Worm (Caenorhabditis elegans): ENCODE data around the gene aipl-1.

Gene aipl-1

DNA sequence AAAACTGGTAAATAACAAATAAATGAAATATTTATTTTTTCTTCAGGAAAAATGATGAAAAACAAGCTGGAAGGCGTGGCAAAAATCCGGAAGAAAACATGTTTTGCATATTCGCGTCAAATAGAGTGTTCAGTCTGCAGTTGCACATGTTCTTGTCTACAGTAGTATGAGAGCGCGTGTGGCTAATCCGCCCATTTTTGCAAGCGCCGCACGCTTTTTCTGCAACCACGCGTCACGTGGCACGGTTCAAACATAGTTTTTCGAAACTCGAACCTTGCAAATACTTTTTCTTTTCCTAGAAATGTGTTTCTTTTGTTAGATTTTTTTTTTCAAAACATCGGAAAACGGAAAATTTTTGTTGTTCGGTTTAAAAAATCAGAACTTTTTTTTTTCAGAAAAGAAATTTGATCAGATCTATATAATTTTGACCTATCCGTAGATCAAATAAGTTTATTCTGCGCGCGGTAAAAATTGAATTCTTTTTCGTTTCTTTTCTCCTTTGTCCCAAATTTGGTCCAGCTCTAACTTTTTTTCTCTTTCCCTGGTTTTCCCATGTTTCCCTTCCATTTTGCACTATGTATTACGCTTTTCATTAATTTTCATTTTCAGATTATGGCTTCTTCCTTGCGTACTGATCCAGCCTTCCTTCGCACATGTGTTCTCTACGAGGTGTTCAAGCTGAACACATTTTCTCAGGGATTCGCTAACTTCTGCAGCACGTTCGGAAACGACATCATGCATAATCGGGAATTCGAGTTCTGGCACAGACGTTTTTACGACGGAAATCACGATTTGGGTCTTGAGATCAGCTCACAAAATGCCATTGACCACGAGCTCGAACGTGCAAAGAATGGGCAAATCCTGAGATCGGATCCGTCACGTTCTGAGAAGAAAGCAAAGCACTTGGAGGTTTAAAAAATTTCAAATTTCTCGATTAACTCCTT, 47.8 kb upstream of the aipl-1 start, which contains the start of gene Y75B12B.1:
Gene Y75B12B.1 (plus strand): TSS at position 603 of the 944 bp plus-strand sequence.
- TF ChIP-seq ztf-11 (tag; optimal IDR thresholded peaks at IDR 0.05) (no peak), elt-3 (tag; optimal IDR thresholded peaks at IDR 0.05) (no peak), unc-55 (GFP tag; optimal IDR thresholded peaks at IDR 0.05) (no peak), skn-1 (tag; optimal IDR thresholded peaks at IDR 0.05) (no peak), nhr-6 (tag; optimal IDR thresholded peaks at IDR 0.05) (no peak), snpc-4 (tag; optimal IDR thresholded peaks at IDR 0.05) (no peak), Y55F3AM.14 (GFP tag; optimal IDR thresholded peaks at IDR 0.05) (no peak), lin-11 (tag; optimal IDR thresholded peaks at IDR 0.05) (no peak), nhr-25 (tag; optimal IDR thresholded peaks at IDR 0.05) (no peak), crh-2 (tag; optimal IDR thresholded peaks at IDR 0.05) (no peak), ZK546.5 (tag; optimal IDR thresholded peaks at IDR 0.05) (no peak), ztf-4 (tag; optimal IDR thresholded peaks at IDR 0.05) (no peak), ceh-16 (tag; optimal IDR thresholded peaks at IDR 0.05) (no peak), fos-1 (tag; optimal IDR thresholded peaks at IDR 0.05) (no peak), sma-3 (GFP tag; optimal IDR thresholded peaks at IDR 0.05) (no peak)

ce11 chrV:15182407-15182806, 45.8 kb upstream of the aipl-1 start, which contains the start of gene fbxa-84:
fbxa-84 (plus strand) TSS chrV:15182440.
- TF ChIP-seq sma-3 (GFP tag; optimal IDR thresholded peaks at IDR 0.05) (no peak), nhr-237 (tag; optimal IDR thresholded peaks at IDR 0.05) (no peak), sma-9 (GFP tag; optimal IDR thresholded peaks at IDR 0.05) (no peak), sma-9 (tag; optimal IDR thresholded peaks at IDR 0.05) (no peak), fos-1 (tag; optimal IDR thresholded peaks at IDR 0.05) (peak; percentile 67), crh-2 (tag; optimal IDR thresholded peaks at IDR 0.05) (no peak), ZK546.5 (tag; optimal IDR thresholded peaks at IDR 0.05) (no peak), ztf-4 (tag; optimal IDR thresholded peaks at IDR 0.05) (no peak), mdl-1 (tag; optimal IDR thresholded peaks at IDR 0.05) (no peak)

ce11 chrV:15181899-15182298, 45.3 kb upstream of the aipl-1 start:
- TF ChIP-seq ceh-82 (tag; optimal IDR thresholded peaks at IDR 0.05): no peak
- peak; percentile 21 for TF ChIP-seq nhr-21 (tag; optimal IDR thresholded peaks at IDR 0.05)

DNA sequence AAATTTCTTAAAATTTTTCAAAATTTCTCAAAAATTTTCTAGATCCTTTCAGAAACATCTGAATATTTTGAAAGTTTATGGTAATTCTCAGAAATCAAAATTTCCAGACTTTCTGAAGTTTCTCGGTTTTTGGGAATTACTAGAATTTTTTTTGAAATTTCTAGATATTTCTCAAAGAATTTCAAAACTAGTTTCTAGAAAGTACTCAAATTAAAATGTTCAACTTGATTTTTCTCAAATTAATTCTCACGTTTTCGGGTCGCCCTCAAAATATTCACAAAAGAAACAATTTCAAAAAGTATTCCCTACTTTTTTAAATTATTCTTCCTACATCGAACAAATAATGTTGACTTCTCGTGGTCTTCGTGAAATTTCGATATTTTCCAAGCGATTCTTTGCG, 43.2 kb upstream of the aipl-1 start, which contains the start of gene T09F5.10:
Gene T09F5.10 (plus strand): TSS at position 301 of the 400 bp plus-strand sequence.
- TF ChIP-seq ama-1 (optimal IDR thresholded peaks at IDR 0.05) (no peak), fos-1 (tag; optimal IDR thresholded peaks at IDR 0.05) (no peak), ztf-1 (GFP tag; conservative IDR thresholded peaks at IDR 0.05) (no peak), R02D3.7 (tag; optimal IDR thresholded peaks at IDR 0.05) (no peak)

- TF ChIP-seq skn-1 (tag; optimal IDR thresholded peaks at IDR 0.05) (no peak), egl-27 (tag; optimal IDR thresholded peaks at IDR 0.05) (no peak), nhr-23 (tag; optimal IDR thresholded peaks at IDR 0.05) (no peak), aly-2 (tag; optimal IDR thresholded peaks at IDR 0.05) (no peak), zag-1 (tag; optimal IDR thresholded peaks at IDR 0.05) (no peak), nhr-77 (tag; optimal IDR thresholded peaks at IDR 0.05) (no peak), mab-5 (tag; optimal IDR thresholded peaks at IDR 0.05) (no peak)
Measured at ce11 chrV:15175459-15175858, 38.9 kb upstream of the aipl-1 start, which contains the start of gene clec-47. clec-47 (plus strand) TSS chrV:15175759.

ce11 chrV:15168018-15168417, 31.4 kb upstream of the aipl-1 start:
- TF ChIP-seq nhr-129 (tag; optimal IDR thresholded peaks at IDR 0.05): peak; percentile 13
